Worm (Caenorhabditis elegans): Measurements from ENCODE around the gene duo-1.

duo-1 gene

ce11 chrV:11548914-11549406 is 5.5 kb upstream of the duo-1 start, which contains the start of the genes F38B7.17 and F38B7.3 (continued):
- peak; percentile 1 for TF ChIP-seq skn-1 (tag; optimal IDR thresholded peaks at IDR 0.05)
- no peak for TF ChIP-seq ceh-9 (tag; optimal IDR thresholded peaks at IDR 0.05)
- TF ChIP-seq nhr-11 (tag; optimal IDR thresholded peaks at IDR 0.05), result no peak
- no peak for TF ChIP-seq zag-1 (tag; optimal IDR thresholded peaks at IDR 0.05)
- no peak for TF ChIP-seq lsy-12 (tag; optimal IDR thresholded peaks at IDR 0.05)
- peak; percentile 18 for TF ChIP-seq lin-39 (tag; optimal IDR thresholded peaks at IDR 0.05)
- TF ChIP-seq ceh-82 (tag; optimal IDR thresholded peaks at IDR 0.05), result no peak
- no peak for TF ChIP-seq fos-1 (tag; optimal IDR thresholded peaks at IDR 0.05)
- TF ChIP-seq hmg-11 (tag; optimal IDR thresholded peaks at IDR 0.05), result no peak

ce11 chrV:11552379-11552778 is 2.1 kb upstream of the duo-1 start, which contains the start of gene srx-85:
Gene srx-85 (plus strand): TSS chrV:11552679.
- TF ChIP-seq ZK546.5 (tag; optimal IDR thresholded peaks at IDR 0.05) (no peak), nhr-23 (tag; optimal IDR thresholded peaks at IDR 0.05) (no peak), nhr-237 (tag; optimal IDR thresholded peaks at IDR 0.05) (no peak), pqm-1 (tag; optimal IDR thresholded peaks at IDR 0.05) (no peak), lin-15B (tag; optimal IDR thresholded peaks at IDR 0.05) (no peak), mdl-1 (tag; optimal IDR thresholded peaks at IDR 0.05) (no peak), egl-5 (tag; optimal IDR thresholded peaks at IDR 0.05) (no peak), nhr-43 (tag; optimal IDR thresholded peaks at IDR 0.05; ENCODE audit: poor library complexity, severe bottlenecking) (no peak), lin-39 (tag; optimal IDR thresholded peaks at IDR 0.05) (no peak), zag-1 (tag; optimal IDR thresholded peaks at IDR 0.05) (no peak), mml-1 (tag; optimal IDR thresholded peaks at IDR 0.05) (no peak)

ce11 chrV:11562643-11563042 is 8.2 kb downstream of the duo-1 start, which contains the start of gene srx-86:
Gene srx-86 (plus strand): TSS chrV:11562943.
- TF ChIP-seq nfya-1 (tag; optimal IDR thresholded peaks at IDR 0.05; ENCODE audit: insufficient read depth) (no peak), ztf-4 (tag; optimal IDR thresholded peaks at IDR 0.05) (no peak), unc-62 (GFP tag; optimal IDR thresholded peaks at IDR 0.05) (no peak)

ce11 chrV:11564573-11564972 is 10.1 kb downstream of the duo-1 start, which contains the start of gene srx-87:
Gene srx-87 (plus strand): TSS chrV:11564873.
- TF ChIP-seq ztf-4 (tag; optimal IDR thresholded peaks at IDR 0.05) (no peak), fkh-10 (GFP tag; optimal IDR thresholded peaks at IDR 0.05) (no peak), jun-1 (tag; optimal IDR thresholded peaks at IDR 0.05) (no peak), skn-1 (tag; optimal IDR thresholded peaks at IDR 0.05) (no peak)

ce11 chrV:11570169-11570651 is 15.8 kb downstream of the duo-1 start, which contains the start of the genes nhr-101 and pms-2:
Gene nhr-101 (plus strand): TSS chrV:11570476.
Gene pms-2 (minus strand): TSS chrV:11570601.
- TF ChIP-seq pqm-1 (tag; optimal IDR thresholded peaks at IDR 0.05) (peak; percentile 11), nhr-28 (tag; optimal IDR thresholded peaks at IDR 0.05) (no peak), daf-12 (tag; optimal IDR thresholded peaks at IDR 0.05) (no peak), elt-2 (tag; optimal IDR thresholded peaks at IDR 0.05) (peak; percentile 19), nhr-23 (tag; optimal IDR thresholded peaks at IDR 0.05) (no peak), R02D3.7 (tag; optimal IDR thresholded peaks at IDR 0.05) (no peak)

- peak; percentile 50 for TF ChIP-seq R02D3.7 (tag; optimal IDR thresholded peaks at IDR 0.05)
- no peak for TF ChIP-seq zag-1 (tag; optimal IDR thresholded peaks at IDR 0.05)
- TF ChIP-seq daf-12 (tag; optimal IDR thresholded peaks at IDR 0.05), result no peak
- no peak for TF ChIP-seq sea-2 (GFP tag; optimal IDR thresholded peaks at IDR 0.05)
- TF ChIP-seq elt-3 (tag; optimal IDR thresholded peaks at IDR 0.05), result peak in 2 of 3 experiments; percentile 75 to 77
- TF ChIP-seq ZK546.5 (tag; optimal IDR thresholded peaks at IDR 0.05), result no peak
- TF ChIP-seq lin-15B (tag; optimal IDR thresholded peaks at IDR 0.05), result peak; percentile 23
- TF ChIP-seq ztf-11 (tag; optimal IDR thresholded peaks at IDR 0.05), result no peak
- peak; percentile 48 for TF ChIP-seq nhr-28 (tag; optimal IDR thresholded peaks at IDR 0.05)
- TF ChIP-seq aly-2 (tag; optimal IDR thresholded peaks at IDR 0.05), result no peak
- TF ChIP-seq egl-5 (tag; optimal IDR thresholded peaks at IDR 0.05), result no peak
- peak; percentile 52 for TF ChIP-seq ceh-28 (tag; optimal IDR thresholded peaks at IDR 0.05)
- TF ChIP-seq pqm-1 (tag; optimal IDR thresholded peaks at IDR 0.05), result peak; percentile 99
- no peak for TF ChIP-seq ama-1 (optimal IDR thresholded peaks at IDR 0.05)
- no peak for TF ChIP-seq nhr-11 (tag; optimal IDR thresholded peaks at IDR 0.05)
- TF ChIP-seq nhr-12 (tag; optimal IDR thresholded peaks at IDR 0.05), result no peak
- no peak for TF ChIP-seq snpc-4 (tag; optimal IDR thresholded peaks at IDR 0.05)
- TF ChIP-seq jun-1 (tag; optimal IDR thresholded peaks at IDR 0.05), result peak; percentile 91
- TF ChIP-seq pha-4 (tag; optimal IDR thresholded peaks at IDR 0.05), result peak; percentile 95
- peak; percentile 95 for TF ChIP-seq lsy-12 (tag; optimal IDR thresholded peaks at IDR 0.05)
- TF ChIP-seq nhr-76 (tag; optimal IDR thresholded peaks at IDR 0.05), result peak; percentile 9
- no peak for TF ChIP-seq unc-39 (tag; optimal IDR thresholded peaks at IDR 0.05)
- TF ChIP-seq fos-1 (tag; optimal IDR thresholded peaks at IDR 0.05), result peak; percentile 60
- TF ChIP-seq nfya-1 (tag; optimal IDR thresholded peaks at IDR 0.05; ENCODE audit: insufficient read depth), result peak; percentile 65
- TF ChIP-seq skn-1 (tag; optimal IDR thresholded peaks at IDR 0.05), result peak; percentile 77
- TF ChIP-seq ceh-9 (tag; optimal IDR thresholded peaks at IDR 0.05), result no peak
- TF ChIP-seq nhr-43 (tag; optimal IDR thresholded peaks at IDR 0.05; ENCODE audit: poor library complexity, severe bottlenecking), result peak; percentile 99
- TF ChIP-seq lin-39 (tag; optimal IDR thresholded peaks at IDR 0.05), result no peak
- peak; percentile 52 for TF ChIP-seq ztf-4 (tag; optimal IDR thresholded peaks at IDR 0.05)
Measured at ce11 chrV:11572803-11573490, 18.5 kb downstream of the duo-1 start, which contains the start of the genes H12C20.7 and nhr-68. Gene H12C20.7 (minus strand): TSS chrV:11572990. Gene nhr-68 (plus strand): TSS chrV:11573440.
